Fruit fly (Drosophila melanogaster) S2 (cell line): Measurements from ENCODE around the gene zfh1.

Source experiments
- CG8478 ChIP-seq: fragments of >200 bp; optimal IDR thresholded peaks from 2 replicates; lab custom pipeline; 2018
- CTCF ChIP-seq, 2 experiments: fragments of >200 bp; optimal IDR thresholded peaks; 2 replicates each; lab custom pipeline; 2018

- no peak for TF ChIP-seq CTCF (optimal IDR thresholded peaks at IDR 0.05; lab: Kevin White, UChicago)
- TF ChIP-seq CG8478 = no peak
These were observed 4.4 kb downstream of the zfh1 start for dm6 chr3R:30770069-30770633.
